Fruit fly (Drosophila melanogaster): ENCODE measurements around the gene Ugt37A1.

DNA sequence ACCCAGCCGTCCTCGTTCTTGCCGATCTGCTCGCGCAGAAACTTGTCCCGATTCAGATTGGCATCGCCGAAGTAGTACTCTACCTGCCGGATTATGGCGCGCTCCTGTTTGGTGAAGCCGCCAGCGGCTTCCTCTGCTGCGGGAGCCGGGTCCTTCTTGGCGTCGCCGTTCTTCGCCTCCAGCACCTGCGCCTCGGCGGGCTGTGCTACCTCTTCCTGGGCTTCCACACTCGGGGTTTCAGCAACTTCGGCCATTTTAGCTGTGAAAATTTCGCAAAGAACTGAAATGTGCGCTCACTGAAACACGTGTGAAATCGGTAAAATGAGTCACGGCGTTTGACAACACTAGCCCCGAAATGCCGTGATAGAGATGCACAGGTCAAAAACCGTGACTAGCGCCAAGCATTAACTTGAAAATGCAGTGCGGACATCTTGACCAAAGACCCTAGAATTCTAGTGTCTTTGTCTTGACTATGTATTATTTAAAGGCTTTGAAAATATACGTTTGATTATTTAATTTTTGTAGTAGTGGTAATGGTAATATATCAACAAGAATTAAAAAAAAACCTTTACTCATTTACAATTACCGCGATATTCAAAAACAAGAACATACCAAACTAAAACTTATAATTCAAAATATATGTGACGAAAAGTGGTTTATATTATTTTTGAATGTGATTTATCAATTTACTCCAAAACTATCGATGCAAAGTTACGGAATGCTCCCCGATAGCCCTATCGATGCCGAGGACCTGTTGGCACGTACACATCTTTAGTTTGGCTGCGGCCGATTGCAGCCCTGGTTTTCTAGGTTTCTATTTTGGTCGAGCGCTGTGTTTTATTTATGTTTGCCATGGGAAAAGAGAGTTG, 24.0 kb downstream of the Ugt37A1 start, which contains the start of the genes La and RtGEF:
- TF ChIP-seq spab (GFP tag; optimal IDR thresholded peaks at IDR 0.05) (no peak), dac (GFP tag; optimal IDR thresholded peaks at IDR 0.05) (no peak), Gug (GFP tag; IDR thresholded peaks at IDR 0.05) (no peak), CG11762 (GFP tag; optimal IDR thresholded peaks at IDR 0.05; ENCODE audit: insufficient read depth) (peak; percentile 15), salr (GFP tag; optimal IDR thresholded peaks at IDR 0.05) (peak in 1 of 2 experiments; percentile 43), Hr38 (GFP tag; optimal IDR thresholded peaks at IDR 0.05) (no peak), Sox15 (GFP tag; optimal IDR thresholded peaks at IDR 0.05) (peak; percentile 28), Ets96B (tag; optimal IDR thresholded peaks at IDR 0.05) (no peak), acj6 (GFP tag; optimal IDR thresholded peaks at IDR 0.05) (peak; percentile 38), achi (GFP tag; optimal IDR thresholded peaks at IDR 0.05) (peak; percentile 53)
